Fruit fly (Drosophila melanogaster): ENCODE results near the gene Jon99Fi.
A peak's percentile ranks its signal among the peaks of the same experiment; 100 is the strongest.

Jon99Fi gene

DNA sequence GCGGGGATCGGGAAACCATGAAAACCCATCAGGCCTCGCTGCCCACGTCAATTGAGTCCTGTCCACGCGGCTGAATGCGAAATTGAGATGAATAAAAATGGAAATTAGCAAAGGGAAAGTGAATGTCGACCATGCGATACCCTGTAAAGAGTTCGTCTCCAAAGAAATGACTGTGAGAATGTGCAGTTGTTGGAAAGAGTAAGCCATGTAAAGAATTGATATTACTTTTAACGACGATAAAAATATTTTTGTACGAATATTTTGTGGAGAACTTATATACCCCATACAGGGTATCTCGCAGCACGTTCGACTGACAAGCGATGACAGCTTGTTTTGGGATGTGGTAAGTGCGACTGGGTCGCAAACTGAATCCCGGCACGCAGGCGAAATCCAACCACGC is 12.4 kb downstream of the Jon99Fi start (continued):
- TF ChIP-seq CG18599 (GFP tag; optimal IDR thresholded peaks at IDR 0.05) (peak; percentile 8), CG13624 (GFP tag; optimal IDR thresholded peaks at IDR 0.05) (no peak), CG11696 (GFP tag; IDR thresholded peaks at IDR 0.05) (0 out of 2 replicates have a peak, but pooled peaks have one; percentile 26), CG2678 (tag; optimal IDR thresholded peaks at IDR 0.05) (no peak), sr (GFP tag; IDR thresholded peaks at IDR 0.05) (no peak), Meics (GFP tag; optimal IDR thresholded peaks at IDR 0.05) (peak; percentile 1), Tbp (GFP tag; optimal IDR thresholded peaks at IDR 0.05) (no peak), Blimp-1 (GFP tag; optimal IDR thresholded peaks at IDR 0.05) (peak; percentile 49), ab (GFP tag; optimal IDR thresholded peaks at IDR 0.05) (no peak), CG15269 (tag; optimal IDR thresholded peaks at IDR 0.05) (no peak), CG10959 (GFP tag; IDR thresholded peaks at IDR 0.05) (peak; percentile 39; the same call in 1 of the 2 replicates), tgo (GFP tag; IDR thresholded peaks at IDR 0.05) (peak; percentile 36; the same call in 1 of the 3 replicates), stc (GFP tag; IDR thresholded peaks at IDR 0.05) (no peak), chn (GFP tag; optimal IDR thresholded peaks at IDR 0.05) (peak; percentile 18), gfzf (GFP tag; optimal IDR thresholded peaks at IDR 0.05) (no peak), Dref (GFP tag; IDR thresholded peaks at IDR 0.05) (no peak), Nf-YB (GFP tag; optimal IDR thresholded peaks at IDR 0.05) (no peak), pb (GFP tag; optimal IDR thresholded peaks at IDR 0.05) (no peak), ems (GFP tag; optimal IDR thresholded peaks at IDR 0.05) (no peak), lbe (GFP tag; optimal IDR thresholded peaks at IDR 0.05) (no peak), CG13123 (GFP tag; optimal IDR thresholded peaks at IDR 0.05) (no peak), eyg (GFP tag; optimal IDR thresholded peaks at IDR 0.05) (no peak), Hr51 (GFP tag; optimal IDR thresholded peaks at IDR 0.05) (no peak), CG13296 (GFP tag; optimal IDR thresholded peaks at IDR 0.05) (no peak), CG12391 (tag; optimal IDR thresholded peaks at IDR 0.05) (no peak), zf30C (GFP tag; optimal IDR thresholded peaks at IDR 0.05) (no peak), CG7745 (tag; optimal IDR thresholded peaks at IDR 0.05) (no peak), HLH3B (GFP tag; IDR thresholded peaks at IDR 0.05) (no peak; the same call in 1 of the 2 replicates), gem (tag; optimal IDR thresholded peaks at IDR 0.05) (peak; percentile 59), CG6272 (GFP tag; IDR thresholded peaks at IDR 0.05) (no peak), CG14860 (GFP tag; IDR thresholded peaks at IDR 0.05; ENCODE audit: partially characterized antibody) (no peak), amos (GFP tag; IDR thresholded peaks at IDR 0.05; ENCODE audit: partially characterized antibody) (no peak), Doc2 (GFP tag; IDR thresholded peaks at IDR 0.05) (no peak), CG15696 (tag; optimal IDR thresholded peaks at IDR 0.05) (no peak), Ssrp (tag; optimal IDR thresholded peaks at IDR 0.05) (no peak), crc (GFP tag; optimal IDR thresholded peaks at IDR 0.05) (no peak), btn (GFP tag; optimal IDR thresholded peaks at IDR 0.05) (no peak), scrt (GFP tag; optimal IDR thresholded peaks at IDR 0.05) (no peak), D (optimal IDR thresholded peaks at IDR 0.05) (no peak), D (GFP tag; optimal IDR thresholded peaks at IDR 0.05) (no peak), ci (GFP tag; IDR thresholded peaks at IDR 0.05) (0 out of 3 replicates have a peak, but pooled peaks have one; percentile 52), kni (GFP tag; optimal IDR thresholded peaks at IDR 0.05) (no peak), CTCF (GFP tag; optimal IDR thresholded peaks at IDR 0.05) (no peak), CG1603 (tag; optimal IDR thresholded peaks at IDR 0.05) (no peak), Hr78 (GFP tag; optimal IDR thresholded peaks at IDR 0.05) (no peak), Opbp (GFP tag; IDR thresholded peaks at IDR 0.05; ENCODE audit: partially characterized antibody) (no peak), NK7.1 (GFP tag; optimal IDR thresholded peaks at IDR 0.05) (no peak), CG33213 (GFP tag; optimal IDR thresholded peaks at IDR 0.05) (no peak), ssp (GFP tag; IDR thresholded peaks at IDR 0.05) (0 out of 2 replicates have a peak, but pooled peaks have one; percentile 26), Dfd (GFP tag; optimal IDR thresholded peaks at IDR 0.05) (no peak), Ada2b (GFP tag; IDR thresholded peaks at IDR 0.05) (peak; percentile 30; the same call in 1 of the 2 replicates)
